Worm (Caenorhabditis elegans): ENCODE data around the gene F46G10.4.
A peak's percentile ranks its signal among the peaks of the same experiment; 100 is the strongest.

The F46G10.4 gene

ce11 chrX:13320575-13320974, 13.3 kb upstream of the F46G10.4 start:
- TF ChIP-seq mdl-1 (tag; optimal IDR thresholded peaks at IDR 0.05) (peak in 1 of 2 experiments; percentile 57), lin-29 (GFP tag; IDR thresholded peaks at IDR 0.05) (no peak), nhr-10 (tag; optimal IDR thresholded peaks at IDR 0.05) (peak; percentile 2), mxl-3 (GFP tag; optimal IDR thresholded peaks at IDR 0.05) (peak; percentile 16), ceh-20 (GFP tag; IDR thresholded peaks at IDR 0.05) (0 out of 2 replicates have a peak, but pooled peaks have one; percentile 56), nhr-11 (tag; optimal IDR thresholded peaks at IDR 0.05) (peak; percentile 50), hlh-30 (tag; optimal IDR thresholded peaks at IDR 0.05; ENCODE audit: insufficient read depth) (peak; percentile 44), rbr-2 (tag; optimal IDR thresholded peaks at IDR 0.05) (no peak), dve-1 (tag; optimal IDR thresholded peaks at IDR 0.05; ENCODE audit: insufficient read depth) (peak; percentile 37), nhr-25 (tag; optimal IDR thresholded peaks at IDR 0.05; ENCODE audit: borderline replicate concordance, insufficient read depth) (peak; percentile 50), pqm-1 (tag; optimal IDR thresholded peaks at IDR 0.05) (peak; percentile 0), dmd-9 (GFP tag; IDR thresholded peaks at IDR 0.05) (no peak), ZK546.5 (tag; optimal IDR thresholded peaks at IDR 0.05) (no peak), daf-16 (GFP tag; optimal IDR thresholded peaks at IDR 0.05) (no peak), daf-16 (tag; optimal IDR thresholded peaks at IDR 0.05) (peak; percentile 62), unc-62 (GFP tag; optimal IDR thresholded peaks at IDR 0.05 in 1 of 2) (peak in 1 of 2 experiments; percentile 97), unc-62 (tag; optimal IDR thresholded peaks at IDR 0.05) (no peak), php-3 (GFP tag; IDR thresholded peaks at IDR 0.05) (peak; percentile 46; the same call in 1 of the 2 replicates), nhr-102 (tag; optimal IDR thresholded peaks at IDR 0.05) (no peak), hlh-11 (tag; optimal IDR thresholded peaks at IDR 0.05) (peak; percentile 79), mep-1 (tag; optimal IDR thresholded peaks at IDR 0.05) (peak; percentile 50), nhr-28 (tag; optimal IDR thresholded peaks at IDR 0.05) (peak; percentile 79), F26F4.8 (GFP tag; conservative IDR thresholded peaks at IDR 0.05) (no peak), nhr-77 (tag; optimal IDR thresholded peaks at IDR 0.05) (peak; percentile 6), lsy-2 (tag; optimal IDR thresholded peaks at IDR 0.05) (peak in 1 of 2 experiments; percentile 39), mes-2 (tag; optimal IDR thresholded peaks at IDR 0.05; ENCODE audit: poor library complexity, severe bottlenecking) (peak; percentile 33), dmd-6 (GFP tag; IDR thresholded peaks at IDR 0.05) (peak; percentile 31; the same call in 1 of the 2 replicates)

- peak; percentile 26 for TF ChIP-seq nhr-28 (tag; optimal IDR thresholded peaks at IDR 0.05)
- peak; percentile 32 for TF ChIP-seq hlh-30 (tag; optimal IDR thresholded peaks at IDR 0.05; ENCODE audit: insufficient read depth)
- TF ChIP-seq ZK546.5 (tag; optimal IDR thresholded peaks at IDR 0.05): no peak
- peak; percentile 60 for TF ChIP-seq hlh-11 (tag; optimal IDR thresholded peaks at IDR 0.05)
- TF ChIP-seq dmd-6 (GFP tag; IDR thresholded peaks at IDR 0.05): 0 out of 2 replicates have a peak, but pooled peaks have one; percentile 15
- TF ChIP-seq nhr-6 (tag; optimal IDR thresholded peaks at IDR 0.05): no peak
- no peak for TF ChIP-seq jun-1 (tag; optimal IDR thresholded peaks at IDR 0.05)
Observed at ce11 chrX:13322886-13323285, 11.0 kb upstream of the F46G10.4 start, which contains the start of gene F46G10.2. F46G10.2 (plus strand) TSS chrX:13322963.

ce11 chrX:13323697-13324096, 10.1 kb upstream of the F46G10.4 start:
- TF ChIP-seq snpc-1.2 (GFP tag; IDR thresholded peaks at IDR 0.05) (no peak), sdz-12 (GFP tag; optimal IDR thresholded peaks at IDR 0.05) (no peak), hlh-11 (tag; optimal IDR thresholded peaks at IDR 0.05) (no peak), cey-2 (tag; optimal IDR thresholded peaks at IDR 0.05; ENCODE audit: borderline replicate concordance, insufficient read depth) (no peak), php-3 (GFP tag; IDR thresholded peaks at IDR 0.05) (peak; percentile 56; the same call in 1 of the 2 replicates), F37D6.2 (tag; optimal IDR thresholded peaks at IDR 0.05) (no peak), F26F4.8 (GFP tag; conservative IDR thresholded peaks at IDR 0.05) (no peak), aly-2 (tag; optimal IDR thresholded peaks at IDR 0.05) (no peak)

ce11 chrX:13324326-13324725, 9.5 kb upstream of the F46G10.4 start:
- TF ChIP-seq ceh-20 (GFP tag; IDR thresholded peaks at IDR 0.05) (peak; percentile 8; the same call in 1 of the 2 replicates), aha-1 (tag) (peak; percentile 96), hif-1 (tag; optimal IDR thresholded peaks at IDR 0.05) (no peak), skn-1 (tag; optimal IDR thresholded peaks at IDR 0.05) (no peak)
